Fruit fly (Drosophila melanogaster): ENCODE results near the gene CG31778.

DNA sequence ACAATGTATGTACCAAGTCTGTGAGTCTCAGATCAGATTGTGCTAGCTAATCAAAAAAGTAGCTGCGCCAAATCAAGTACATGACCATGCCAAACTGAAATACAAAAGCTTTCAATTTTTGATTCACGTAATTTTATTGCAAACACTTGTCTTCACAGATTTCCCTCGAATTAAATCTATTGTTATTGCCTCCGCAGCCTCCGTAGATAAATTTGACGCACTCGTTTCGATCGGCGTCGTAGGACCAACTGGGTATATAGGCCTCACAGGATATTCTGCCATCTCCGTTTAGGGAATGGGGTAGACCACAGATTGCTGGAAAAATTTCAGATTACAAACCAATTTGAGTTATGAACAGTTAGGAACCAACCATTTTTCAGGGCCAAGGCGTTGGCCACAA is 10.4 kb downstream of the CG31778 start, which contains the start of gene CG43165:
- TF ChIP-seq insv (optimal IDR thresholded peaks at IDR 0.05) (no peak), Sin3A (optimal IDR thresholded peaks at IDR 0.05) (no peak), Myc (optimal IDR thresholded peaks at IDR 0.05) (no peak)
